Fruit fly (Drosophila melanogaster) whole organism, pupa: ENCODE data around the gene CenG1A.

Source experiments
- CG10348 ChIP-seq: fragments of 200-800 bp; sonication (Bioruptor generic); IDR thresholded peaks from 2 replicates; pipeline ENCODE4 v1.3.6; 2022; ENCODE audit warnings: missing biosample characterization, missing genetic modification characterization
- CG12605 ChIP-seq: fragments of 200-800 bp; sonication (Bioruptor generic); IDR thresholded peaks from 2 replicates; pipeline ENCODE4 v1.3.6; 2022; ENCODE audit warnings: missing biosample characterization, missing genetic modification characterization
- CG13204 ChIP-seq: fragments of 200-800 bp; sonication (Bioruptor generic); optimal IDR thresholded peaks from 2 replicates; lab custom pipeline; 2018; ENCODE audit warnings: missing biosample characterization, mild to moderate bottlenecking, missing genetic modification characterization, moderate library complexity
- CG14655 ChIP-seq: fragments of 200-800 bp; sonication (Bioruptor generic); optimal IDR thresholded peaks from 3 replicates; lab custom pipeline; 2017; ENCODE audit warnings: mild to moderate bottlenecking, missing biosample characterization, missing genetic modification reagents, missing genetic modification characterization
- CG15710 ChIP-seq: fragments of 200-800 bp; sonication (Bioruptor generic); optimal IDR thresholded peaks from 2 replicates; lab custom pipeline; 2018; ENCODE audit warnings: missing biosample characterization, mild to moderate bottlenecking, missing genetic modification characterization, moderate library complexity
- CG17806 ChIP-seq: fragments of 200-800 bp; sonication (Bioruptor generic); optimal IDR thresholded peaks from 2 replicates; lab custom pipeline; 2018; ENCODE audit warnings: missing biosample characterization, mild to moderate bottlenecking, missing genetic modification characterization, moderate library complexity
- CG32121 ChIP-seq: fragments of 200-800 bp; sonication (Bioruptor generic); IDR thresholded peaks from 2 replicates; pipeline ENCODE4 v1.3.6; 2022; ENCODE audit warnings: missing biosample characterization, missing genetic modification characterization
- CG34367 ChIP-seq: fragments of 200-800 bp; sonication (Bioruptor generic); optimal IDR thresholded peaks from 2 replicates; lab custom pipeline; 2018; ENCODE audit warnings: missing biosample characterization, mild to moderate bottlenecking, missing genetic modification characterization
- CG4496 ChIP-seq: fragments of 200-800 bp; sonication (Bioruptor generic); IDR thresholded peaks from 3 replicates; pipeline ENCODE4 v1.3.6; 2022; ENCODE audit warnings: missing biosample characterization, missing genetic modification characterization
- CG8159 ChIP-seq: fragments of 200-800 bp; sonication (Bioruptor generic); optimal IDR thresholded peaks from 3 replicates; lab custom pipeline; 2018; ENCODE audit warnings: missing biosample characterization, mild to moderate bottlenecking, missing genetic modification characterization, moderate library complexity
- CG8301 ChIP-seq: fragments of 200-800 bp; sonication (Bioruptor generic); optimal IDR thresholded peaks from 2 replicates; lab custom pipeline; 2018; ENCODE audit warnings: missing biosample characterization, mild to moderate bottlenecking, missing genetic modification characterization
- CG9948 ChIP-seq: fragments of 200-800 bp; sonication (Bioruptor generic); optimal IDR thresholded peaks from 2 replicates; lab custom pipeline; 2018; ENCODE audit warnings: missing biosample characterization, mild to moderate bottlenecking, missing genetic modification characterization, moderate library complexity
- D1 ChIP-seq: fragments of 200-800 bp; sonication (Bioruptor generic); optimal IDR thresholded peaks from 2 replicates; lab custom pipeline; 2018; ENCODE audit warnings: missing biosample characterization, mild to moderate bottlenecking, missing genetic modification characterization, moderate library complexity
- EcR ChIP-seq: fragments of 200-800 bp; sonication (Bioruptor generic); optimal IDR thresholded peaks from 3 replicates; lab custom pipeline; 2019; ENCODE audit warnings: missing biosample characterization, missing genetic modification characterization, mild to moderate bottlenecking, moderate library complexity, missing genetic modification reagents
- Ets98B ChIP-seq: fragments of 200-800 bp; sonication (Bioruptor generic); IDR thresholded peaks from 2 replicates; pipeline ENCODE4 v1.3.6; 2022; ENCODE audit warnings: missing biosample characterization, missing genetic modification characterization
- Pif1A ChIP-seq: fragments of 200-800 bp; sonication (Bioruptor generic); optimal IDR thresholded peaks from 3 replicates; lab custom pipeline; 2016; ENCODE audit warnings: missing biosample characterization, missing genetic modification characterization
- Pif1B ChIP-seq: fragments of 200-800 bp; sonication (Bioruptor generic); optimal IDR thresholded peaks from 3 replicates; lab custom pipeline; 2016; ENCODE audit warnings: missing biosample characterization, missing genetic modification characterization
- Snoo ChIP-seq: fragments of 200-800 bp; sonication (Bioruptor generic); optimal IDR thresholded peaks from 3 replicates; lab custom pipeline; 2017; ENCODE audit warnings: missing biosample characterization, mild to moderate bottlenecking, missing genetic modification characterization, inconsistent platforms
- fd96Ca ChIP-seq: fragments of 200-800 bp; sonication (Bioruptor generic); IDR thresholded peaks from 3 replicates; pipeline ENCODE4 v1.3.6; 2022; ENCODE audit warnings: missing biosample characterization, missing genetic modification characterization
- gl ChIP-seq: fragments of 200-800 bp; sonication (Bioruptor generic); optimal IDR thresholded peaks from 2 replicates; lab custom pipeline; 2018; ENCODE audit warnings: missing biosample characterization, mild to moderate bottlenecking, missing genetic modification characterization
- rn ChIP-seq: fragments of 200-800 bp; sonication (Bioruptor generic); IDR thresholded peaks from 2 replicates; pipeline ENCODE4 v1.3.6; 2022; ENCODE audit warnings: missing biosample characterization, missing genetic modification characterization

The CenG1A gene

dm6 chr2L:13909033-13909432 lies 73.7 kb downstream of the CenG1A start, which contains the start of gene Ance-2:
Gene Ance-2 (plus strand): TSS chr2L:13909333.
- TF ChIP-seq CG8301 (tag; lab: Kevin White, UChicago) (no peak), Snoo (no peak), CG13204 (GFP tag; lab: Kevin White, UChicago) (no peak), CG17806 (tag; lab: Kevin White, UChicago) (no peak), CG8159 (tag; lab: Kevin White, UChicago) (no peak), Pif1A (GFP tag; lab: Kevin White, UChicago) (no peak), CG9948 (no peak), D1 (tag; lab: Kevin White, UChicago) (no peak), CG34367 (no peak), CG32121 (GFP tag; lab: Robert Waterston, UW) (no peak)

dm6 chr2L:13911783-13912182 lies 76.4 kb downstream of the CenG1A start, which contains the start of gene Acyp:
Gene Acyp (plus strand): TSS chr2L:13912083.
- TF ChIP-seq D1 (tag; lab: Kevin White, UChicago) (no peak), CG12605 (GFP tag; lab: Robert Waterston, UW) (no peak)

dm6 chr2L:13914425-13914824 lies 79.1 kb downstream of the CenG1A start, which contains the start of gene Ance-3:
Gene Ance-3 (plus strand): TSS chr2L:13914725.
- TF ChIP-seq CG12605 (GFP tag; lab: Robert Waterston, UW) (no peak), D1 (tag; lab: Kevin White, UChicago) (no peak), Pif1B (GFP tag; lab: Kevin White, UChicago) (no peak), Ets98B (GFP tag; lab: Robert Waterston, UW) (no peak), CG15710 (tag; lab: Kevin White, UChicago) (no peak), CG4496 (GFP tag; lab: Robert Waterston, UW) (no peak), rn (no peak), gl (tag; lab: Kevin White, UChicago) (no peak), CG34367 (no peak)
- TF ChIP-seq, all 21 proteins: peak for 0

- TF ChIP-seq CG13204 (GFP tag; lab: Kevin White, UChicago) (peak; percentile 67), gl (tag; lab: Kevin White, UChicago) (no peak)
- TF ChIP-seq, all 21 proteins: peak for 1
Observed at dm6 chr2L:13923453-13923852, 88.1 kb downstream of the CenG1A start, which contains the start of gene Vajk1. Gene Vajk1 (minus strand): TSS chr2L:13923553.

- peak; percentile 20 for TF ChIP-seq CG14655 (GFP tag; lab: Kevin White, UChicago)
- TF ChIP-seq CG9948 = no peak
- TF ChIP-seq, all 21 proteins: peak for 1
Observed at dm6 chr2L:13923984-13924383, 88.6 kb downstream of the CenG1A start.

dm6 chr2L:13925699-13926098 lies 90.3 kb downstream of the CenG1A start:
- TF ChIP-seq CG32121 (GFP tag; lab: Robert Waterston, UW) (no peak), CG17806 (tag; lab: Kevin White, UChicago) (no peak), Snoo (no peak), CG10348 (GFP tag; lab: Robert Waterston, UW) (no peak), CG4496 (GFP tag; lab: Robert Waterston, UW) (peak; percentile 21; the same call in 1 of the 3 replicates), CG12605 (GFP tag; lab: Robert Waterston, UW) (no peak), D1 (tag; lab: Kevin White, UChicago) (no peak), CG8301 (tag; lab: Kevin White, UChicago) (peak; percentile 1), CG14655 (GFP tag; lab: Kevin White, UChicago) (peak; percentile 49)

- no peak for TF ChIP-seq fd96Ca (GFP tag; lab: Robert Waterston, UW)
- TF ChIP-seq CG8301 (tag; lab: Kevin White, UChicago) = no peak
- TF ChIP-seq Ets98B (GFP tag; lab: Robert Waterston, UW) = no peak
- TF ChIP-seq CG8159 (tag; lab: Kevin White, UChicago) = no peak
- no peak for TF ChIP-seq CG10348 (GFP tag; lab: Robert Waterston, UW)
- no peak for TF ChIP-seq gl (tag; lab: Kevin White, UChicago)
- peak; percentile 34; the same call in 1 of the 2 replicates for TF ChIP-seq rn
- no peak for TF ChIP-seq CG17806 (tag; lab: Kevin White, UChicago)
- no peak for TF ChIP-seq CG9948
- no peak for TF ChIP-seq CG13204 (GFP tag; lab: Kevin White, UChicago)
- peak; percentile 30 for TF ChIP-seq CG14655 (GFP tag; lab: Kevin White, UChicago)
- no peak for TF ChIP-seq EcR (GFP tag; lab: Kevin White, UChicago)
- no peak for TF ChIP-seq Snoo
- TF ChIP-seq CG32121 (GFP tag; lab: Robert Waterston, UW) = 0 out of 2 replicates have a peak, but pooled peaks have one; percentile 16
- peak; percentile 15; the same call in 1 of the 3 replicates for TF ChIP-seq CG4496 (GFP tag; lab: Robert Waterston, UW)
Observed at dm6 chr2L:13928461-13928860, 93.1 kb downstream of the CenG1A start.
